Worm (Caenorhabditis elegans) whole organism, L4 larva: ENCODE results near the gene F35D11.1.

Source experiments
- F26F4.8 ChIP-seq: fragments of 200-800 bp; sonication (Bioruptor generic); conservative IDR thresholded peaks from 2 replicates; pipeline ENCODE4 v1.3.6; 2022; ENCODE audit warnings: missing genetic modification characterization, missing compliant biosample characterization
- F49E8.2 ChIP-seq: sonication (generic microtip); optimal IDR thresholded peaks from 2 replicates; lab custom pipeline; 2016; ENCODE audit warnings: missing compliant biosample characterization, mild to moderate bottlenecking, missing genetic modification characterization, borderline replicate concordance
- aha-1 ChIP-seq: fragments of 150-350 bp; peaks from one replicate; lab custom pipeline; 2014; ENCODE audit warnings: missing biosample characterization, missing genetic modification characterization
- ceh-20 ChIP-seq: fragments of 200-800 bp; sonication (Bioruptor generic); IDR thresholded peaks from 2 replicates; pipeline ENCODE4 v1.3.6; 2022; ENCODE audit warnings: missing genetic modification reagents, missing genetic modification characterization, missing compliant biosample characterization
- daf-16 ChIP-seq, 3 experiments: sonication (generic microtip); optimal IDR thresholded peaks; 2 replicates each; lab custom pipeline; 2016 to 2017; ENCODE audit warnings: missing genetic modification characterization in 3 of 3, missing genetic modification reagents in 3 of 3, mild to moderate bottlenecking in 2 of 3, missing compliant biosample characterization in 2 of 3, missing biosample characterization in 1 of 3, moderate library complexity in 1 of 3
- daf-19 ChIP-seq: fragments of 200-800 bp; sonication (Bioruptor generic); conservative IDR thresholded peaks from 2 replicates; pipeline ENCODE4 v1.3.6; 2022; ENCODE audit warnings: missing genetic modification characterization, missing compliant biosample characterization
- daf-8 ChIP-seq: fragments of 200-800 bp; sonication (Bioruptor generic); IDR thresholded peaks from 2 replicates; pipeline ENCODE4 v1.3.6; 2022; ENCODE audit warnings: missing genetic modification characterization, missing compliant biosample characterization
- dmd-6 ChIP-seq: fragments of 200-800 bp; sonication (Bioruptor generic); IDR thresholded peaks from 2 replicates; pipeline ENCODE4 v1.3.6; 2022; ENCODE audit warnings: missing genetic modification reagents, missing genetic modification characterization, missing compliant biosample characterization
- dve-1 ChIP-seq: sonication (generic microtip); optimal IDR thresholded peaks from 2 replicates; lab custom pipeline; 2017; ENCODE audit warnings: antibody characterized with exemption, mild to moderate bottlenecking, missing genetic modification characterization, missing compliant biosample characterization; ENCODE audit not compliant: insufficient read depth
- fkh-10 ChIP-seq: fragments of 150-350 bp; optimal IDR thresholded peaks from 2 replicates; lab custom pipeline; 2014; ENCODE audit warnings: missing biosample characterization, missing genetic modification reagents, missing genetic modification characterization
- hlh-11 ChIP-seq: fragments of 200-800 bp; sonication (Bioruptor generic); optimal IDR thresholded peaks from 2 replicates; lab custom pipeline; 2018; ENCODE audit warnings: mild to moderate bottlenecking, missing genetic modification characterization, missing compliant biosample characterization
- lin-38 ChIP-seq: fragments of 200-800 bp; sonication (Bioruptor generic); IDR thresholded peaks from 2 replicates; pipeline ENCODE4 v1.3.6; 2022; ENCODE audit warnings: missing genetic modification reagents, missing genetic modification characterization, missing compliant biosample characterization
- lsy-2 ChIP-seq, 2 experiments: fragments of 150-350 bp in 1 of 2; sonication (generic microtip) in 1 of 2; optimal IDR thresholded peaks; 2 replicates each; lab custom pipeline; 2014 to 2017; ENCODE audit warnings: missing biosample characterization in 2 of 2, missing genetic modification characterization in 2 of 2
- mep-1 ChIP-seq: fragments of 150-350 bp; sonication (generic microtip); optimal IDR thresholded peaks from 3 replicates; lab custom pipeline; 2014; ENCODE audit warnings: missing biosample characterization, missing genetic modification characterization
- mes-2 ChIP-seq: sonication (generic microtip); optimal IDR thresholded peaks from 2 replicates; lab custom pipeline; 2016; ENCODE audit warnings: missing genotype, mild to moderate bottlenecking, missing genetic modification characterization, missing compliant biosample characterization; ENCODE audit not compliant: poor library complexity, severe bottlenecking
- nhr-25 ChIP-seq: sonication (generic microtip); optimal IDR thresholded peaks from 2 replicates; lab custom pipeline; 2017; ENCODE audit warnings: missing genetic modification characterization, mild to moderate bottlenecking, missing compliant biosample characterization, antibody characterized with exemption, moderate library complexity, borderline replicate concordance; ENCODE audit not compliant: insufficient read depth
- nhr-28 ChIP-seq: fragments of 150-350 bp; optimal IDR thresholded peaks from 2 replicates; lab custom pipeline; 2014; ENCODE audit warnings: missing biosample characterization, missing genetic modification characterization
- nhr-41 ChIP-seq: fragments of 200-800 bp; sonication (Bioruptor generic); IDR thresholded peaks from 2 replicates; pipeline ENCODE4 v1.3.6; 2022; ENCODE audit warnings: missing genetic modification reagents, missing genetic modification characterization, missing compliant biosample characterization
- nhr-42 ChIP-seq: fragments of 200-800 bp; sonication (Bioruptor generic); IDR thresholded peaks from 2 replicates; pipeline ENCODE4 v1.3.6; 2022; ENCODE audit warnings: missing genetic modification characterization, missing compliant biosample characterization
- nhr-48 ChIP-seq: sonication (generic microtip); optimal IDR thresholded peaks from 2 replicates; lab custom pipeline; 2016; ENCODE audit warnings: mild to moderate bottlenecking, missing genetic modification characterization, missing compliant biosample characterization
- nhr-6 ChIP-seq: fragments of 150-350 bp; optimal IDR thresholded peaks from 2 replicates; lab custom pipeline; 2014; ENCODE audit warnings: missing biosample characterization, missing genetic modification characterization
- nhr-77 ChIP-seq: fragments of 150-350 bp; optimal IDR thresholded peaks from 2 replicates; lab custom pipeline; 2014; ENCODE audit warnings: missing biosample characterization, missing genetic modification characterization
- pha-4 ChIP-seq, 2 experiments: fragments of 150-350 bp in 1 of 2; fragments of 200-800 bp in 1 of 2; sonication (Bioruptor generic) in 1 of 2; IDR thresholded peaks in 1 of 2; optimal IDR thresholded peaks in 1 of 2; 2 replicates each; pipeline versions ENCODE4 v1.3.6 to Lab custom; 2014 to 2022; ENCODE audit warnings: missing genetic modification characterization in 2 of 2, missing genetic modification reagents in 2 of 2, missing biosample characterization in 1 of 2, missing compliant biosample characterization in 1 of 2
- php-3 ChIP-seq: fragments of 200-800 bp; sonication (Bioruptor generic); IDR thresholded peaks from 2 replicates; pipeline ENCODE4 v1.3.6; 2022; ENCODE audit warnings: missing genetic modification reagents, missing genetic modification characterization, missing compliant biosample characterization
- pqm-1 ChIP-seq: sonication (generic microtip); optimal IDR thresholded peaks from 2 replicates; lab custom pipeline; 2017; ENCODE audit warnings: missing biosample characterization, missing genetic modification characterization
- tra-1 ChIP-seq: fragments of 200-800 bp; sonication (Bioruptor generic); IDR thresholded peaks from 2 replicates; pipeline ENCODE4 v1.3.6; 2022; ENCODE audit warnings: missing genetic modification reagents, missing genetic modification characterization, missing compliant biosample characterization
- unc-130 ChIP-seq: sonication (generic microtip); optimal IDR thresholded peaks from 2 replicates; lab custom pipeline; 2016; ENCODE audit warnings: missing genetic modification reagents, missing genetic modification characterization, missing compliant biosample characterization
- unc-62 ChIP-seq, 3 experiments: fragments of 150-350 bp in 1 of 3; sonication (generic microtip); optimal IDR thresholded peaks in 2 of 3; peaks in 1 of 3; 1 replicate in 1 of 3; 2 replicates in 2 of 3; lab custom pipeline; 2014 to 2017; ENCODE audit warnings: missing biosample characterization in 3 of 3, missing genetic modification characterization in 3 of 3, missing genetic modification reagents in 3 of 3, missing genotype in 1 of 3
- vab-7 ChIP-seq: fragments of 200-800 bp; sonication (Bioruptor generic); IDR thresholded peaks from 2 replicates; pipeline ENCODE4 v1.3.6; 2022; ENCODE audit warnings: missing genetic modification reagents, missing genetic modification characterization, missing compliant biosample characterization
- zag-1 ChIP-seq: fragments of 150-350 bp; optimal IDR thresholded peaks from 2 replicates; lab custom pipeline; 2014; ENCODE audit warnings: missing biosample characterization, missing genetic modification characterization
- zfp-2 ChIP-seq: sonication (generic microtip); optimal IDR thresholded peaks from 2 replicates; lab custom pipeline; 2016; ENCODE audit warnings: mild to moderate bottlenecking, missing genetic modification characterization, missing compliant biosample characterization
- ztf-11 ChIP-seq: fragments of 150-350 bp; optimal IDR thresholded peaks from 2 replicates; lab custom pipeline; 2014; ENCODE audit warnings: missing biosample characterization, missing genetic modification characterization

F35D11.1 gene

DNA sequence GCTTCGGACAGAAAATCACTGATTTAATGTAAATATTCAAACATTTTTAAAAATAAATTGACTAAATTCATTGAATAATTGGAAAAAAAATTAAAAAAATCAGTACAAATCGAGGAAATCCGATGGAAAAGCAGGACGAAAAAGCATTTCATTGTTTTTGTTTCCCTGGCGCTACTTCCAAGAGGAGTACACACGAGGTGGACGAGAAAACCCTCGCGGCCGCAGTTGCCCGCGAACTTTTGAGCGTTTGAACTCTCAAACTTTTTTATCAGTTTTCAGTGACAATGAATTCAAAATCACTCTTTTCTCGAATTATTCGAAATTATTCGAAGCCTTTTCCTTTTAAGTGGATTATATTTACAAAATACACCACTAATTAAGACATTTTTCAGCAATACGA lies 23.7 kb upstream of the F35D11.1 start, which contains the start of gene F35D11.4 (continued):
- TF ChIP-seq dmd-6, result peak; percentile 82
- TF ChIP-seq zfp-2 (tag; lab: Kevin White, UChicago), result no peak
- no peak for TF ChIP-seq F26F4.8 (GFP tag; lab: Robert Waterston, UW)
- 0 out of 2 replicates have a peak, but pooled peaks have one; percentile 35 for TF ChIP-seq tra-1 (GFP tag; lab: Robert Waterston, UW)
- no peak for TF ChIP-seq nhr-42
- TF ChIP-seq fkh-10, result no peak
- TF ChIP-seq ceh-20 (GFP tag; lab: Robert Waterston, UW), result peak; percentile 56; the same call in 1 of the 2 replicates
- no peak for TF ChIP-seq daf-19 (GFP tag; lab: Robert Waterston, UW)

DNA sequence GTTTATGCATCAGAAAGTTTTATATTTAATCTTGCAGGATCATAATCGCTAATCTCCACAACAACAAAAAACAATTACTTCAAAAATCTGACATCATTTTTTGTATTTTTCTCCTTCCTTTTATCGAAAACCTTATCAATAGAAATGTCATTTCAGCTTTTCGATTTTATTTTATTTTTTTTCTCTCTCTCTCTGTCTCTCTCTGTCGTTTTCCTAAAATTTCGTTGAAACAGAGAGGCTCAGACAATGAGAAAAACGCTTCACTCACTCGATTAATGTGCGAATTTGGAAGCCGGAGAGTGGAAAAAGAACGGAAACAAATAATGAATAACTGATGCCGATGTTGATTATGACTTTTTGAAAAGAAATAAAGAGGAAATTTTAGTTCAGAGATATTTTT lies 22.6 kb upstream of the F35D11.1 start:
- TF ChIP-seq dmd-6 (peak; percentile 72), nhr-77 (tag; lab: Kevin White, UChicago) (peak; percentile 83), daf-16 (GFP tag; optimal IDR thresholded peaks at IDR 0.05; lab: Kevin White, UChicago) (no peak), daf-16 (tag; optimal IDR thresholded peaks at IDR 0.05; lab: Kevin White, UChicago) (peak; percentile 95), pha-4 (GFP tag; IDR thresholded peaks at IDR 0.05; lab: Robert Waterston, UW) (peak; percentile 32; the same call in 1 of the 2 replicates), pha-4 (tag; optimal IDR thresholded peaks at IDR 0.05; lab: Kevin White, UChicago) (no peak), unc-62 (GFP tag; optimal IDR thresholded peaks at IDR 0.05 in 1 of 2; lab: Kevin White, UChicago) (peak in 1 of 2 experiments; percentile 61), unc-62 (tag; optimal IDR thresholded peaks at IDR 0.05; lab: Kevin White, UChicago) (no peak), nhr-42 (no peak), mes-2 (tag; lab: Kevin White, UChicago) (peak; percentile 20), unc-130 (GFP tag; lab: Kevin White, UChicago) (no peak), vab-7 (GFP tag; lab: Robert Waterston, UW) (no peak), F49E8.2 (tag; lab: Kevin White, UChicago) (no peak), ztf-11 (no peak), mep-1 (tag; lab: Kevin White, UChicago) (peak; percentile 38), nhr-6 (tag; lab: Kevin White, UChicago) (peak; percentile 7), dve-1 (tag; lab: Kevin White, UChicago) (peak; percentile 83), daf-8 (GFP tag; lab: Robert Waterston, UW) (no peak), hlh-11 (tag; lab: Kevin White, UChicago) (peak; percentile 64), lsy-2 (tag; optimal IDR thresholded peaks at IDR 0.05; lab: Kevin White, UChicago) (peak in 1 of 2 experiments; percentile 46), nhr-48 (tag; lab: Kevin White, UChicago) (peak; percentile 4), pqm-1 (tag; lab: Kevin White, UChicago) (peak; percentile 55), nhr-41 (GFP tag; lab: Robert Waterston, UW) (no peak), nhr-28 (tag; lab: Kevin White, UChicago) (peak; percentile 64), php-3 (GFP tag; lab: Robert Waterston, UW) (0 out of 2 replicates have a peak, but pooled peaks have one; percentile 43)

DNA sequence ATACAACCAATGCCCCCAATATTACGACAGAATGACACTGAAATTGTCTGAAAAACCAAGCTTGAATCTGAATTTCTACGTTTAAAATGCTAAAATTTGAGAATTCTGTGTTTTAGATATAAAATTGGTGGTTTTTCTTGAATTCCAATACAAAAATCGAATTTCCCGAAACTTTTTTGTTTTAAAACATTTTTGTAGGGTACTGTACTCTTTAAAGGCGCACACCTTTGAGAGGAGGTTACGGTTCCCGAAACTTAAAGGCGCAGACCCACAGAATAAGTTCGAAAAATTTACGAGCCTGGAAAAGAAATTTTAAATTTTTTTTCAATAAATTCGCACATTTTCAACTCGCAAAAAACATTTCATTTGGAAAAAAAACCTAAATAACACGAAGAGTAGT lies 22.0 kb upstream of the F35D11.1 start:
- TF ChIP-seq nhr-25, result no peak
- peak; percentile 13 for TF ChIP-seq aha-1 (tag; lab: Kevin White, UChicago)
- TF ChIP-seq mes-2 (tag; lab: Kevin White, UChicago), result no peak
- TF ChIP-seq F49E8.2 (tag; lab: Kevin White, UChicago), result peak; percentile 47
- peak; percentile 42; the same call in 1 of the 2 replicates for TF ChIP-seq lin-38 (GFP tag; lab: Robert Waterston, UW)
- TF ChIP-seq hlh-11 (tag; lab: Kevin White, UChicago), result no peak
- no peak for TF ChIP-seq daf-8 (GFP tag; lab: Robert Waterston, UW)
- TF ChIP-seq lsy-2 (tag; optimal IDR thresholded peaks at IDR 0.05; lab: Kevin White, UChicago), result peak in 1 of 2 experiments; percentile 4
- peak; percentile 61 for TF ChIP-seq unc-130 (GFP tag; lab: Kevin White, UChicago)
- no peak for TF ChIP-seq tra-1 (GFP tag; lab: Robert Waterston, UW)
- TF ChIP-seq daf-16 (GFP tag; optimal IDR thresholded peaks at IDR 0.05; lab: Kevin White, UChicago), result no peak
- no peak for TF ChIP-seq daf-16 (tag; optimal IDR thresholded peaks at IDR 0.05; lab: Kevin White, UChicago)
- no peak for TF ChIP-seq zag-1
